Worm (Caenorhabditis elegans) whole organism, L2 larva: ENCODE data around the gene F08D12.15.
A peak's percentile ranks its signal among the peaks of the same experiment; 100 is the strongest.

Source experiments
- C34F6.9 ChIP-seq: fragments of 150-350 bp; optimal IDR thresholded peaks from 2 replicates; lab custom pipeline; 2014; ENCODE audit warnings: missing biosample characterization, missing genetic modification characterization
- F13H6.1 ChIP-seq: sonication (generic microtip); optimal IDR thresholded peaks from 2 replicates; lab custom pipeline; 2016; ENCODE audit warnings: missing genetic modification characterization, missing compliant biosample characterization
- R02D3.7 ChIP-seq: fragments of 150-350 bp; optimal IDR thresholded peaks from 2 replicates; lab custom pipeline; 2014; ENCODE audit warnings: missing biosample characterization, missing genetic modification characterization
- Y55F3AM.14 ChIP-seq: fragments of 200-800 bp; sonication (Bioruptor generic); optimal IDR thresholded peaks from 2 replicates; lab custom pipeline; 2018; ENCODE audit warnings: mild to moderate bottlenecking, missing genetic modification characterization, missing compliant biosample characterization
- alr-1 ChIP-seq: fragments of 150-350 bp; optimal IDR thresholded peaks from 2 replicates; lab custom pipeline; 2014; ENCODE audit warnings: missing biosample characterization, missing genetic modification characterization
- aly-2 ChIP-seq: fragments of 150-350 bp; optimal IDR thresholded peaks from 2 replicates; lab custom pipeline; 2014; ENCODE audit warnings: missing biosample characterization, missing genetic modification characterization
- ama-1 ChIP-seq: fragments of 150-350 bp; optimal IDR thresholded peaks from 2 replicates; lab custom pipeline; 2018; ENCODE audit warnings: inconsistent platforms
- blmp-1 ChIP-seq: sonication (generic microtip); optimal IDR thresholded peaks from 2 replicates; lab custom pipeline; 2017; ENCODE audit warnings: missing genetic modification characterization, mild to moderate bottlenecking, missing compliant biosample characterization, antibody characterized with exemption, moderate library complexity; ENCODE audit not compliant: insufficient read depth
- ceh-16 ChIP-seq: fragments of 150-350 bp; optimal IDR thresholded peaks from 2 replicates; lab custom pipeline; 2014; ENCODE audit warnings: missing biosample characterization, missing genetic modification characterization
- ceh-82 ChIP-seq: fragments of 150-350 bp; optimal IDR thresholded peaks from 2 replicates; lab custom pipeline; 2014; ENCODE audit warnings: missing biosample characterization, missing genetic modification characterization
- crh-2 ChIP-seq: sonication (generic microtip); optimal IDR thresholded peaks from 2 replicates; lab custom pipeline; 2017; ENCODE audit warnings: missing biosample characterization, missing genetic modification characterization
- dmd-4 ChIP-seq: sonication (generic microtip); optimal IDR thresholded peaks from 2 replicates; lab custom pipeline; 2017; ENCODE audit warnings: missing biosample characterization, missing genetic modification characterization
- egl-27 ChIP-seq: sonication (generic microtip); optimal IDR thresholded peaks from 3 replicates; lab custom pipeline; 2017; ENCODE audit warnings: missing biosample characterization, missing genetic modification reagents, missing genetic modification characterization
- elt-1 ChIP-seq: fragments of 150-350 bp; optimal IDR thresholded peaks from 2 replicates; lab custom pipeline; 2014; ENCODE audit warnings: missing biosample characterization, missing genetic modification characterization
- fos-1 ChIP-seq: fragments of 150-350 bp; optimal IDR thresholded peaks from 2 replicates; lab custom pipeline; 2014; ENCODE audit warnings: missing biosample characterization, missing genetic modification characterization
- lin-13 ChIP-seq: fragments of 150-350 bp; optimal IDR thresholded peaks from 2 replicates; lab custom pipeline; 2014; ENCODE audit warnings: missing biosample characterization, missing genetic modification reagents, missing genetic modification characterization
- lsy-2 ChIP-seq, 2 experiments: fragments of 150-350 bp in 1 of 2; sonication (generic microtip) in 1 of 2; optimal IDR thresholded peaks; 2 replicates each; lab custom pipeline; 2014 to 2017; ENCODE audit warnings: missing biosample characterization in 2 of 2, missing genetic modification characterization in 2 of 2
- mab-5 ChIP-seq: fragments of 150-350 bp; optimal IDR thresholded peaks from 2 replicates; lab custom pipeline; 2014; ENCODE audit warnings: missing biosample characterization, missing genetic modification characterization
- mbf-1 ChIP-seq: sonication (generic microtip); optimal IDR thresholded peaks from 2 replicates; lab custom pipeline; 2017; ENCODE audit warnings: missing biosample characterization, missing genetic modification characterization
- mdl-1 ChIP-seq, 2 experiments: fragments of 150-350 bp in 1 of 2; sonication (generic microtip) in 1 of 2; optimal IDR thresholded peaks; 2 replicates each; lab custom pipeline; 2017; ENCODE audit warnings: missing biosample characterization in 2 of 2, missing genetic modification characterization in 2 of 2
- nhr-10 ChIP-seq: sonication (generic microtip); optimal IDR thresholded peaks from 2 replicates; lab custom pipeline; 2017; ENCODE audit warnings: missing biosample characterization, missing genetic modification characterization
- nhr-11 ChIP-seq: fragments of 150-350 bp; optimal IDR thresholded peaks from 2 replicates; lab custom pipeline; 2014; ENCODE audit warnings: missing biosample characterization, missing genetic modification characterization
- nhr-12 ChIP-seq: fragments of 150-350 bp; optimal IDR thresholded peaks from 2 replicates; lab custom pipeline; 2014; ENCODE audit warnings: missing biosample characterization, missing genetic modification characterization
- nhr-129 ChIP-seq: fragments of 150-350 bp; optimal IDR thresholded peaks from 2 replicates; lab custom pipeline; 2014; ENCODE audit warnings: missing biosample characterization, missing genetic modification characterization
- nhr-21 ChIP-seq: fragments of 150-350 bp; optimal IDR thresholded peaks from 2 replicates; lab custom pipeline; 2014; ENCODE audit warnings: missing biosample characterization, missing genetic modification characterization
- nhr-23 ChIP-seq: fragments of 150-350 bp; optimal IDR thresholded peaks from 2 replicates; lab custom pipeline; 2014; ENCODE audit warnings: missing biosample characterization, missing genetic modification reagents, missing genetic modification characterization
- nhr-237 ChIP-seq: fragments of 150-350 bp; optimal IDR thresholded peaks from 2 replicates; lab custom pipeline; 2014; ENCODE audit warnings: missing biosample characterization, missing genetic modification characterization
- nhr-25 ChIP-seq: fragments of 150-350 bp; sonication (generic microtip); optimal IDR thresholded peaks from 3 replicates; lab custom pipeline; 2014; ENCODE audit warnings: missing biosample characterization, missing genetic modification characterization
- nhr-6 ChIP-seq: fragments of 150-350 bp; optimal IDR thresholded peaks from 2 replicates; lab custom pipeline; 2014; ENCODE audit warnings: missing biosample characterization, missing genetic modification characterization
- nhr-77 ChIP-seq: fragments of 150-350 bp; optimal IDR thresholded peaks from 2 replicates; lab custom pipeline; 2014; ENCODE audit warnings: missing biosample characterization, missing genetic modification characterization
- peb-1 ChIP-seq: fragments of 150-350 bp; optimal IDR thresholded peaks from 2 replicates; lab custom pipeline; 2014; ENCODE audit warnings: missing biosample characterization, missing genetic modification characterization
- sem-4 ChIP-seq: fragments of 150-350 bp; optimal IDR thresholded peaks from 2 replicates; lab custom pipeline; 2014; ENCODE audit warnings: missing biosample characterization, missing genetic modification reagents, missing genetic modification characterization
- skn-1 ChIP-seq: sonication (generic microtip); optimal IDR thresholded peaks from 2 replicates; lab custom pipeline; 2017; ENCODE audit warnings: missing biosample characterization, missing genetic modification characterization
- sma-3 ChIP-seq: sonication (generic microtip); optimal IDR thresholded peaks from 2 replicates; lab custom pipeline; 2016; ENCODE audit warnings: missing genetic modification reagents, missing genetic modification characterization, missing compliant biosample characterization
- sma-9 ChIP-seq, 2 experiments: fragments of 150-350 bp in 1 of 2; sonication (generic microtip) in 1 of 2; optimal IDR thresholded peaks; 2 replicates each; lab custom pipeline; 2014 to 2016; ENCODE audit warnings: missing genetic modification characterization in 2 of 2, mild to moderate bottlenecking in 1 of 2, missing biosample characterization in 1 of 2, missing compliant biosample characterization in 1 of 2, missing genetic modification reagents in 1 of 2, moderate library complexity in 1 of 2
- snpc-4 ChIP-seq: fragments of 150-350 bp; optimal IDR thresholded peaks from 2 replicates; lab custom pipeline; 2014; ENCODE audit warnings: missing biosample characterization, missing genetic modification characterization
- unc-39 ChIP-seq: fragments of 150-350 bp; optimal IDR thresholded peaks from 2 replicates; lab custom pipeline; 2014; ENCODE audit warnings: missing biosample characterization, missing genetic modification characterization
- unc-62 ChIP-seq: fragments of 150-350 bp; optimal IDR thresholded peaks from 2 replicates; lab custom pipeline; 2014; ENCODE audit warnings: missing biosample characterization, missing genetic modification reagents, missing genetic modification characterization
- zag-1 ChIP-seq: fragments of 150-350 bp; optimal IDR thresholded peaks from 2 replicates; lab custom pipeline; 2014; ENCODE audit warnings: missing biosample characterization, missing genetic modification characterization
- ztf-1 ChIP-seq: fragments of 200-800 bp; sonication (Bioruptor generic); conservative IDR thresholded peaks from 2 replicates; pipeline ENCODE4 v1.3.6; 2022; ENCODE audit warnings: missing genetic modification characterization, missing compliant biosample characterization
- ztf-11 ChIP-seq: sonication (generic microtip); optimal IDR thresholded peaks from 2 replicates; lab custom pipeline; 2017; ENCODE audit warnings: missing biosample characterization, missing genetic modification characterization
- ztf-4 ChIP-seq: fragments of 150-350 bp; optimal IDR thresholded peaks from 2 replicates; lab custom pipeline; 2014; ENCODE audit warnings: missing biosample characterization, missing genetic modification characterization

The F08D12.15 gene

DNA sequence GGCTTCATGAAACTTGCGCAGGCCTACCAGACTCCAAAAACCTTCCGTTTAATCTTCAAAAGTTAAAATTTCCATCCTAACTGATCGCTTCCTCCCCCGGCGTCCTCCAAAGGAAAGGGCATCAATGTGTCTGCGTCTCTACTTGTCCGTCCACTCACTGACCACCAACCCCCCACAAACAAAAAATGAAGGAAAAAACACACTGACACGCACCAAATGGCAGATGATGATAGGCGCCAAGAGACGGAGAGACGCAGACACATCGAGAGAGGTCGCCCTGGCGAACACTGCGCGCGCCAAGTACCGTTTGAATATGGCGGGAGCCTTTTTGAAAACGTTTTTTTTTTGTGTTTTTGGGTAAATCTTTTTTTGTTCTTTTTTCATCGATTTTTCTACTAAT is 31.7 kb upstream of the F08D12.15 start:
- TF ChIP-seq nhr-25 (tag; lab: Kevin White, UChicago) (no peak), C34F6.9 (tag; lab: Kevin White, UChicago) (peak; percentile 28), snpc-4 (tag; lab: Kevin White, UChicago) (no peak), ceh-82 (tag; lab: Kevin White, UChicago) (no peak), lsy-2 (tag; optimal IDR thresholded peaks at IDR 0.05; lab: Kevin White, UChicago) (peak in 1 of 2 experiments; percentile 22), nhr-11 (tag; lab: Kevin White, UChicago) (no peak), alr-1 (tag; lab: Kevin White, UChicago) (no peak), ceh-16 (tag; lab: Kevin White, UChicago) (peak; percentile 30), aly-2 (tag; lab: Kevin White, UChicago) (no peak), Y55F3AM.14 (GFP tag; lab: Kevin White, UChicago) (no peak), ztf-4 (tag; lab: Kevin White, UChicago) (no peak), R02D3.7 (tag; lab: Kevin White, UChicago) (no peak), nhr-10 (tag; lab: Kevin White, UChicago) (no peak), lin-13 (GFP tag; lab: Kevin White, UChicago) (no peak), nhr-12 (tag; lab: Kevin White, UChicago) (no peak), zag-1 (tag; lab: Kevin White, UChicago) (no peak), nhr-237 (no peak), nhr-77 (tag; lab: Kevin White, UChicago) (no peak), dmd-4 (no peak), mab-5 (tag; lab: Kevin White, UChicago) (no peak), nhr-129 (tag; lab: Kevin White, UChicago) (peak; percentile 4), ztf-11 (tag; lab: Kevin White, UChicago) (no peak), F13H6.1 (peak; percentile 67), unc-62 (no peak), fos-1 (peak; percentile 13), crh-2 (tag; lab: Kevin White, UChicago) (no peak), blmp-1 (tag; lab: Kevin White, UChicago) (no peak), nhr-21 (no peak), ztf-1 (no peak), sem-4 (tag; lab: Kevin White, UChicago) (no peak), peb-1 (tag; lab: Kevin White, UChicago) (no peak), sma-3 (no peak)

ce11 chrII:2735192-2735591 is 31.2 kb upstream of the F08D12.15 start, which contains the start of gene wdr-31:
Gene wdr-31 (minus strand): TSS chrII:2735292.
- no peak for TF ChIP-seq nhr-21
- no peak for TF ChIP-seq F13H6.1
- TF ChIP-seq skn-1 (tag; lab: Kevin White, UChicago), result no peak
- TF ChIP-seq mdl-1 (tag; optimal IDR thresholded peaks at IDR 0.05; lab: Kevin White, UChicago), result no peak
- TF ChIP-seq ztf-11 (tag; lab: Kevin White, UChicago), result no peak
- TF ChIP-seq zag-1 (tag; lab: Kevin White, UChicago), result no peak
- TF ChIP-seq unc-62, result no peak
- TF ChIP-seq dmd-4, result no peak
- no peak for TF ChIP-seq nhr-237
- no peak for TF ChIP-seq nhr-23 (tag; lab: Kevin White, UChicago)
- no peak for TF ChIP-seq sma-9 (GFP tag; optimal IDR thresholded peaks at IDR 0.05; lab: Kevin White, UChicago)
- TF ChIP-seq sma-9 (tag; optimal IDR thresholded peaks at IDR 0.05; lab: Kevin White, UChicago), result no peak
- TF ChIP-seq alr-1 (tag; lab: Kevin White, UChicago), result no peak
- no peak for TF ChIP-seq unc-39 (tag; lab: Kevin White, UChicago)
- TF ChIP-seq ama-1 (lab: Kevin White, UChicago), result no peak
- no peak for TF ChIP-seq elt-1 (tag; lab: Kevin White, UChicago)
- no peak for TF ChIP-seq mbf-1 (tag; lab: Kevin White, UChicago)
- no peak for TF ChIP-seq nhr-6
- no peak for TF ChIP-seq lsy-2 (tag; optimal IDR thresholded peaks at IDR 0.05; lab: Kevin White, UChicago)
- no peak for TF ChIP-seq fos-1
- no peak for TF ChIP-seq R02D3.7 (tag; lab: Kevin White, UChicago)

DNA sequence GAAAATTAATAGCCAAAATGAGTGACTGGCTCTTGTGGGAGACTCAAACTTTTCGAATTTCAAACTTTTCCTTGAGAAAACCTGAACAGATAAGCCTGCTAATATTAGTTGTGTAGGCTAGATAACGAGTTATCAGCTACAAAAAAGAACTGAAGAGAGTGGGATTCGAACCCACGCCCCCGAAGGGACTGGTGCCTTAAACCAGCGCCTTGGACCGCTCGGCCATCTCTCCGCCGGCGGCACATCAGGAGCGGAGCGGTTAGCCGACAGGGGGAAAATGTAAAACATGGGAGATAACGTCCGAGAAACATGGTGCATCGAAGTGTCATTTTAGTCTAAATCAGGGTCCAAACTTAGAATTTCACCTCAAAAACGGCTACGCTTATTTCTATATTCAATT is 30.8 kb upstream of the F08D12.15 start:
- TF ChIP-seq dmd-4, result no peak
- TF ChIP-seq mab-5 (tag; lab: Kevin White, UChicago), result no peak
- no peak for TF ChIP-seq C34F6.9 (tag; lab: Kevin White, UChicago)
- no peak for TF ChIP-seq fos-1
- no peak for TF ChIP-seq mbf-1 (tag; lab: Kevin White, UChicago)
- TF ChIP-seq sma-9 (GFP tag; optimal IDR thresholded peaks at IDR 0.05; lab: Kevin White, UChicago), result no peak
- TF ChIP-seq sma-9 (tag; optimal IDR thresholded peaks at IDR 0.05; lab: Kevin White, UChicago), result no peak
- TF ChIP-seq snpc-4 (tag; lab: Kevin White, UChicago), result no peak
- TF ChIP-seq egl-27 (tag; lab: Kevin White, UChicago), result no peak
- no peak for TF ChIP-seq elt-1 (tag; lab: Kevin White, UChicago)
- TF ChIP-seq ztf-11 (tag; lab: Kevin White, UChicago), result no peak
- TF ChIP-seq unc-62, result no peak
- TF ChIP-seq nhr-77 (tag; lab: Kevin White, UChicago), result no peak
- no peak for TF ChIP-seq ceh-82 (tag; lab: Kevin White, UChicago)
- no peak for TF ChIP-seq ama-1 (lab: Kevin White, UChicago)
- no peak for TF ChIP-seq F13H6.1
- TF ChIP-seq ceh-16 (tag; lab: Kevin White, UChicago), result no peak
- no peak for TF ChIP-seq ztf-1
- no peak for TF ChIP-seq unc-39 (tag; lab: Kevin White, UChicago)
